Worm (Caenorhabditis elegans): ENCODE data around the gene F53F8.5.

The F53F8.5 gene

ce11 chrV:20692903-20693302 lies 10.9 kb downstream of the F53F8.5 start:
- TF ChIP-seq sea-1 (GFP tag; conservative IDR thresholded peaks at IDR 0.05) (no peak), aly-1 (tag; optimal IDR thresholded peaks at IDR 0.05) (no peak), tbx-11 (GFP tag; IDR thresholded peaks at IDR 0.05) (no peak), tra-4 (tag; optimal IDR thresholded peaks at IDR 0.05) (no peak), ama-1 (optimal IDR thresholded peaks at IDR 0.05) (no peak), flt-1 (GFP tag; IDR thresholded peaks at IDR 0.05) (no peak), F13C5.2 (tag; optimal IDR thresholded peaks at IDR 0.05) (no peak), tbx-37 (GFP tag; conservative IDR thresholded peaks at IDR 0.05) (no peak), scrt-1 (GFP tag; IDR thresholded peaks at IDR 0.05) (no peak)

ce11 chrV:20691585-20691984 lies 12.3 kb downstream of the F53F8.5 start, which contains the start of gene F53F8.4:
TSS of gene F53F8.4 (minus strand) at chrV:20691685.
- TF ChIP-seq tra-4 (tag; optimal IDR thresholded peaks at IDR 0.05) (no peak), ets-7 (tag; optimal IDR thresholded peaks at IDR 0.05) (no peak), tbx-37 (GFP tag; conservative IDR thresholded peaks at IDR 0.05) (no peak), B0310.2 (tag; optimal IDR thresholded peaks at IDR 0.05) (no peak), scrt-1 (GFP tag; IDR thresholded peaks at IDR 0.05) (no peak), aly-1 (tag; optimal IDR thresholded peaks at IDR 0.05) (no peak), hnd-1 (tag; optimal IDR thresholded peaks at IDR 0.05) (no peak), ceh-36 (tag; optimal IDR thresholded peaks at IDR 0.05) (no peak)

- TF ChIP-seq hmbx-1 (tag; optimal IDR thresholded peaks at IDR 0.05) = no peak
- no peak for TF ChIP-seq hnd-1 (tag; optimal IDR thresholded peaks at IDR 0.05)
- TF ChIP-seq ama-1 (optimal IDR thresholded peaks at IDR 0.05) = no peak
- TF ChIP-seq aly-1 (tag; optimal IDR thresholded peaks at IDR 0.05) = no peak
- TF ChIP-seq F13C5.2 (tag; optimal IDR thresholded peaks at IDR 0.05) = no peak
- no peak for TF ChIP-seq tbx-37 (GFP tag; conservative IDR thresholded peaks at IDR 0.05)
- no peak for TF ChIP-seq tra-4 (tag; optimal IDR thresholded peaks at IDR 0.05)
- no peak for TF ChIP-seq B0310.2 (tag; optimal IDR thresholded peaks at IDR 0.05)
- no peak for TF ChIP-seq pes-1 (GFP tag; IDR thresholded peaks at IDR 0.05)
- no peak for TF ChIP-seq hmg-4 (GFP tag; optimal IDR thresholded peaks at IDR 0.05)
- no peak for TF ChIP-seq ceh-36 (tag; optimal IDR thresholded peaks at IDR 0.05)
- TF ChIP-seq tbx-11 (GFP tag; IDR thresholded peaks at IDR 0.05) = no peak
These were observed 14.3 kb downstream of the F53F8.5 start, which contains the start of gene F53F8.3 for ce11 chrV:20689481-20690039. TSS of gene F53F8.3 (minus strand) at chrV:20689531.

ce11 chrV:20685383-20685782 lies 18.5 kb downstream of the F53F8.5 start, which contains the start of gene klf-2:
TSS of gene klf-2 (plus strand) at chrV:20685683.
- no peak for TF ChIP-seq ceh-13 (GFP tag; optimal IDR thresholded peaks at IDR 0.05)
- no peak for TF ChIP-seq scrt-1 (GFP tag; IDR thresholded peaks at IDR 0.05)
- TF ChIP-seq ets-7 (tag; optimal IDR thresholded peaks at IDR 0.05) = no peak
- TF ChIP-seq hmg-4 (GFP tag; optimal IDR thresholded peaks at IDR 0.05) = no peak
- no peak for TF ChIP-seq sea-1 (GFP tag; conservative IDR thresholded peaks at IDR 0.05)
- no peak for TF ChIP-seq B0310.2 (tag; optimal IDR thresholded peaks at IDR 0.05)
- TF ChIP-seq ama-1 (optimal IDR thresholded peaks at IDR 0.05) = no peak
- TF ChIP-seq tbx-37 (GFP tag; conservative IDR thresholded peaks at IDR 0.05) = no peak
- no peak for TF ChIP-seq hmbx-1 (tag; optimal IDR thresholded peaks at IDR 0.05)
- TF ChIP-seq aly-1 (tag; optimal IDR thresholded peaks at IDR 0.05) = no peak
- no peak for TF ChIP-seq ceh-36 (tag; optimal IDR thresholded peaks at IDR 0.05)
- no peak for TF ChIP-seq tra-4 (tag; optimal IDR thresholded peaks at IDR 0.05)
- no peak for TF ChIP-seq pes-1 (GFP tag; IDR thresholded peaks at IDR 0.05)
- TF ChIP-seq hnd-1 (tag; optimal IDR thresholded peaks at IDR 0.05) = no peak
- no peak for TF ChIP-seq flt-1 (GFP tag; IDR thresholded peaks at IDR 0.05)
- no peak for TF ChIP-seq tbx-11 (GFP tag; IDR thresholded peaks at IDR 0.05)

ce11 chrV:20682309-20682708 lies 21.5 kb downstream of the F53F8.5 start:
- TF ChIP-seq ceh-36 (tag; optimal IDR thresholded peaks at IDR 0.05) (no peak), ets-7 (tag; optimal IDR thresholded peaks at IDR 0.05) (no peak), hmg-4 (GFP tag; optimal IDR thresholded peaks at IDR 0.05) (no peak), F13C5.2 (tag; optimal IDR thresholded peaks at IDR 0.05) (no peak), scrt-1 (GFP tag; IDR thresholded peaks at IDR 0.05) (no peak), sea-1 (GFP tag; conservative IDR thresholded peaks at IDR 0.05) (no peak), hmbx-1 (tag; optimal IDR thresholded peaks at IDR 0.05) (no peak), flt-1 (GFP tag; IDR thresholded peaks at IDR 0.05) (no peak), ceh-13 (GFP tag; optimal IDR thresholded peaks at IDR 0.05) (no peak), tbx-11 (GFP tag; IDR thresholded peaks at IDR 0.05) (no peak), ama-1 (optimal IDR thresholded peaks at IDR 0.05) (no peak), tra-4 (tag; optimal IDR thresholded peaks at IDR 0.05) (no peak)

ce11 chrV:20681824-20682223 lies 22.0 kb downstream of the F53F8.5 start:
- no peak for TF ChIP-seq sea-1 (GFP tag; conservative IDR thresholded peaks at IDR 0.05)
- TF ChIP-seq pes-1 (GFP tag; IDR thresholded peaks at IDR 0.05) = 0 out of 2 replicates have a peak, but pooled peaks have one; percentile 20
- TF ChIP-seq F13C5.2 (tag; optimal IDR thresholded peaks at IDR 0.05) = no peak
- TF ChIP-seq ets-7 (tag; optimal IDR thresholded peaks at IDR 0.05) = no peak
- TF ChIP-seq scrt-1 (GFP tag; IDR thresholded peaks at IDR 0.05) = no peak
- no peak for TF ChIP-seq aly-1 (tag; optimal IDR thresholded peaks at IDR 0.05)
- TF ChIP-seq hnd-1 (tag; optimal IDR thresholded peaks at IDR 0.05) = no peak
- no peak for TF ChIP-seq ama-1 (optimal IDR thresholded peaks at IDR 0.05)
- no peak for TF ChIP-seq hmbx-1 (tag; optimal IDR thresholded peaks at IDR 0.05)

ce11 chrV:20681120-20681519 lies 22.7 kb downstream of the F53F8.5 start, which contains the start of gene srsx-35:
TSS of gene srsx-35 (plus strand) at chrV:20681420.
- TF ChIP-seq ceh-13 (GFP tag; optimal IDR thresholded peaks at IDR 0.05) (no peak), tra-4 (tag; optimal IDR thresholded peaks at IDR 0.05) (no peak), ama-1 (optimal IDR thresholded peaks at IDR 0.05) (no peak), tbx-37 (GFP tag; conservative IDR thresholded peaks at IDR 0.05) (no peak), hmbx-1 (tag; optimal IDR thresholded peaks at IDR 0.05) (no peak), ceh-36 (tag; optimal IDR thresholded peaks at IDR 0.05) (no peak), sea-1 (GFP tag; conservative IDR thresholded peaks at IDR 0.05) (no peak), tbx-11 (GFP tag; IDR thresholded peaks at IDR 0.05) (no peak), flt-1 (GFP tag; IDR thresholded peaks at IDR 0.05) (no peak), pes-1 (GFP tag; IDR thresholded peaks at IDR 0.05) (no peak), scrt-1 (GFP tag; IDR thresholded peaks at IDR 0.05) (no peak)
